In the genomic region with DNA sequence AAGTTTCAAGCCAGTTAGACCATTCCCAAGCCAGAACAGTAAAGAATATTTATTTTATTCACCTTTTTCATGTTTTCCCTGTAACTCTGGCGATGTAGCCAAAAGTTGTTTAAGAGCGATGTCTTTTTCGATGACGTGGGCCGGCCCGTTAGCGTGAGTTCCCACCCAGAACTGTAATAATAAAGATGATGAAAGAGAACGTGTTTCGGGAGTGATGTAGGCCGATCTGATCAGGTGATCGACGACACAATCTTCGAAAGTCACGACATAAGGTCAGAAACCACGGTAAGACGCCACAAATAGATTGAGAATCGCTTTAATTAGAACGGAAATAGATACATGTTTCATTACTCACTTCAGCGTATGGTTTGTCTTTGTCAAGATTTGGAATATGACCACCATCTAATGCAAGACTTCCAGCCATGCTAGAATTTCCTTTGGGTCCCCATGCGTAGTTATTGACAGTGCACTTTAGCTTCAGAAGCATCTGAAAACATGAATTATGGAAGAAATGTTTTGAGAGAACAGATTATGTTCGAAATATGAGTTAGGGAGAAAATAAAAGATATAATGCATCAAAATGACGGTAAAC, we compare ENCODE assay signal across 5 worm cellular contexts.
TF ChIP-seq lines count a peak whose summit lies in the region.

Gene ZK632.4 (minus strand): TSS at position 487 of the 592 bp plus-strand sequence.

TF ChIP-seq in whole organism, L1 larva, 84 proteins besides CTCF, POLR2A, EP300 and RAD21:
- TF ChIP-seq lin-15B (tag; optimal IDR thresholded peaks at IDR 0.05; lab: Kevin White, UChicago) (no peak), nhr-85 (tag; lab: Kevin White, UChicago) (peak; percentile 37), elt-3 (tag; optimal IDR thresholded peaks at IDR 0.05; lab: Kevin White, UChicago) (peak in 1 of 6 experiments; percentile 26), unc-130 (tag; optimal IDR thresholded peaks at IDR 0.05; lab: Kevin White, UChicago) (peak; percentile 37), hlh-17 (GFP tag; optimal IDR thresholded peaks at IDR 0.05; lab: Kevin White, UChicago; ENCODE audit: borderline replicate concordance) (no peak), grh-1 (GFP tag; IDR thresholded peaks at IDR 0.05; lab: Robert Waterston, UW) (0 out of 2 replicates have a peak, but pooled peaks have one; percentile 35)

TF ChIP-seq in whole organism, L2 larva, 48 proteins besides CTCF, POLR2A, EP300 and RAD21:
- peak; percentile 10 for TF ChIP-seq nhr-129 (tag; optimal IDR thresholded peaks at IDR 0.05; lab: Kevin White, UChicago)
- no peak for TF ChIP-seq nhr-12 (tag; optimal IDR thresholded peaks at IDR 0.05; lab: Kevin White, UChicago)
- peak; percentile 28 for TF ChIP-seq nhr-25 (tag; optimal IDR thresholded peaks at IDR 0.05; lab: Kevin White, UChicago)
- TF ChIP-seq elt-1 (tag; optimal IDR thresholded peaks at IDR 0.05; lab: Kevin White, UChicago), result no peak
- TF ChIP-seq sma-9 (GFP tag; optimal IDR thresholded peaks at IDR 0.05; lab: Kevin White, UChicago), result peak; percentile 56
- no peak for TF ChIP-seq sma-9 (tag; optimal IDR thresholded peaks at IDR 0.05; lab: Kevin White, UChicago)

TF ChIP-seq in whole organism, L3 larva, 47 proteins besides CTCF, POLR2A, EP300 and RAD21:
- TF ChIP-seq nhr-25 (tag; optimal IDR thresholded peaks at IDR 0.05; lab: Kevin White, UChicago), result peak; percentile 26
- no peak for TF ChIP-seq skn-1 (tag; optimal IDR thresholded peaks at IDR 0.05; lab: Kevin White, UChicago)
- TF ChIP-seq nhr-23 (tag; optimal IDR thresholded peaks at IDR 0.05; lab: Kevin White, UChicago), result peak; percentile 53
TF ChIP-seq in whole organism, L3 larva: peak in this region for 2.

TF ChIP-seq in whole organism, L4 larva, 104 proteins besides CTCF, POLR2A, EP300 and RAD21:
- TF ChIP-seq lin-1 (GFP tag; IDR thresholded peaks at IDR 0.05; lab: Robert Waterston, UW) (no peak), nhr-76 (tag; optimal IDR thresholded peaks at IDR 0.05; lab: Kevin White, UChicago) (no peak), madf-9 (GFP tag; conservative IDR thresholded peaks at IDR 0.05; lab: Robert Waterston, UW) (no peak), duxl-1 (tag; optimal IDR thresholded peaks at IDR 0.05; lab: Kevin White, UChicago; ENCODE audit: poor library complexity) (no peak), lim-7 (GFP tag; IDR thresholded peaks at IDR 0.05; lab: Robert Waterston, UW) (no peak), unc-62 (GFP tag; optimal IDR thresholded peaks at IDR 0.05 in 1 of 2; lab: Kevin White, UChicago) (peak in 1 of 2 experiments; percentile 92), unc-62 (tag; optimal IDR thresholded peaks at IDR 0.05; lab: Kevin White, UChicago) (no peak), mdt-29 (GFP tag; IDR thresholded peaks at IDR 0.05; lab: Robert Waterston, UW) (no peak), F37D6.2 (tag; optimal IDR thresholded peaks at IDR 0.05; lab: Kevin White, UChicago) (no peak), tra-1 (GFP tag; IDR thresholded peaks at IDR 0.05; lab: Robert Waterston, UW) (peak; percentile 34; the same call in 1 of the 2 replicates)

TF ChIP-seq in whole organism, young adult, 124 proteins besides CTCF, POLR2A, EP300 and RAD21:
- TF ChIP-seq ztf-26 (tag; optimal IDR thresholded peaks at IDR 0.05; lab: Kevin White, UChicago), result no peak
- TF ChIP-seq cebp-1 (GFP tag; IDR thresholded peaks at IDR 0.05; lab: Robert Waterston, UW), result no peak
- peak; percentile 41 for TF ChIP-seq cebp-1 (tag; optimal IDR thresholded peaks at IDR 0.05; lab: Kevin White, UChicago)
